Worm (Caenorhabditis elegans): Measurements from ENCODE around the gene Y65A5A.2.
A peak's percentile ranks its signal among the peaks of the same experiment; 100 is the strongest.
"Not testable (repeated sequence)": the region's sequence is repeated elsewhere in the genome, so short reads cannot be mapped to it uniquely, and the experiment has no call there.

Y65A5A.2 gene

ce11 chrIV:16415100-16415973 is 3.5 kb downstream of the Y65A5A.2 start:
- TF ChIP-seq pes-1 (GFP tag; IDR thresholded peaks at IDR 0.05) (peak; percentile 74), ceh-36 (tag; optimal IDR thresholded peaks at IDR 0.05) (no peak), tbx-37 (GFP tag; conservative IDR thresholded peaks at IDR 0.05) (peak; percentile 80), sea-1 (GFP tag; conservative IDR thresholded peaks at IDR 0.05) (0 out of 2 replicates have a peak, but pooled peaks have one; percentile 9), F13C5.2 (tag; optimal IDR thresholded peaks at IDR 0.05) (peak; percentile 5), ceh-13 (GFP tag; optimal IDR thresholded peaks at IDR 0.05) (no peak)

- no peak for TF ChIP-seq hmg-4 (GFP tag; optimal IDR thresholded peaks at IDR 0.05)
- TF ChIP-seq tbx-11 (GFP tag; IDR thresholded peaks at IDR 0.05) = no peak
- TF ChIP-seq B0310.2 (tag; optimal IDR thresholded peaks at IDR 0.05) = no peak
- TF ChIP-seq hmbx-1 (tag; optimal IDR thresholded peaks at IDR 0.05) = no peak
- no peak for TF ChIP-seq scrt-1 (GFP tag; IDR thresholded peaks at IDR 0.05)
- no peak for TF ChIP-seq hnd-1 (tag; optimal IDR thresholded peaks at IDR 0.05)
- TF ChIP-seq ets-7 (tag; optimal IDR thresholded peaks at IDR 0.05) = no peak
- no peak for TF ChIP-seq ama-1 (optimal IDR thresholded peaks at IDR 0.05)
- no peak for TF ChIP-seq pes-1 (GFP tag; IDR thresholded peaks at IDR 0.05)
- TF ChIP-seq aly-1 (tag; optimal IDR thresholded peaks at IDR 0.05) = no peak
Observed at ce11 chrIV:16421903-16422557, 10.2 kb downstream of the Y65A5A.2 start.

- not testable (repeated sequence) for TF ChIP-seq tra-4, ets-7, F13C5.2 (tag; optimal IDR thresholded peaks at IDR 0.05)
Observed at ce11 chrIV:16424337-16424736, 12.5 kb downstream of the Y65A5A.2 start, which contains the start of gene Y10G11A.1. Gene Y10G11A.1, plus strand, starts transcription at chrIV:16424637.

- TF ChIP-seq ama-1 (optimal IDR thresholded peaks at IDR 0.05) (no peak), flt-1 (GFP tag; IDR thresholded peaks at IDR 0.05) (no peak), B0310.2 (tag; optimal IDR thresholded peaks at IDR 0.05) (no peak), F13C5.2 (tag; optimal IDR thresholded peaks at IDR 0.05) (no peak), aly-1 (tag; optimal IDR thresholded peaks at IDR 0.05) (no peak)
Observed at ce11 chrIV:16431929-16432328, 20.1 kb downstream of the Y65A5A.2 start, which contains the start of gene dlc-3. Gene dlc-3, plus strand, starts transcription at chrIV:16432229.

DNA sequence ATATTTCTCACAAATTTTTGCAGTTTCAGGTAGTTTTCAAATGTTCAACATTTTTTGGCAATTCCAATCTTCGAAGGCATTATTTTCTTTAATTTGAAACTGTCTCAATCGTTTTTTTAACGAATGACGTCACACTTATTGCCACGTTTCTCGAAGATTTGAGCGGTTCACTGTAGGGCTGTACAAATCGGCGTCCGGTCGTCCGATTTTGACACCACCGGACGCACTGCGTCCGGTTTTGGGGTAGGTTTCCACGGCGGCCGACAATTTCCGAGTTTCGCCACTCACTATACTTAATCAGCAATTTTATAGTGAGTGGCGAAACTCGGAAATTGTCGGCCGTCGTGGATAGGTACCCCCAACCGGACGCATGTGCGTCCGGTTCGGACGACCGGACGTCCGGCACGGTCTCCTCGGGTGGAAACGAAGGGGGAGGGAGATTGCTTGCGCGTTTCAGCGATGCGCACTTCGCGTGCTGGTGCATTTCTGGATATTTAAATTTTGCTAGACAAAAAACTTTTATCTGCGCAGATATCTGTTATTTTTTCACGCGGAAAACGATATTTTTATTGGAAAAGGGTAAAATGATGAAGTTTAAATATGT is 28.7 kb downstream of the Y65A5A.2 start:
- TF ChIP-seq pes-1 (GFP tag; IDR thresholded peaks at IDR 0.05) = peak; percentile 49; the same call in 1 of the 2 replicates

DNA sequence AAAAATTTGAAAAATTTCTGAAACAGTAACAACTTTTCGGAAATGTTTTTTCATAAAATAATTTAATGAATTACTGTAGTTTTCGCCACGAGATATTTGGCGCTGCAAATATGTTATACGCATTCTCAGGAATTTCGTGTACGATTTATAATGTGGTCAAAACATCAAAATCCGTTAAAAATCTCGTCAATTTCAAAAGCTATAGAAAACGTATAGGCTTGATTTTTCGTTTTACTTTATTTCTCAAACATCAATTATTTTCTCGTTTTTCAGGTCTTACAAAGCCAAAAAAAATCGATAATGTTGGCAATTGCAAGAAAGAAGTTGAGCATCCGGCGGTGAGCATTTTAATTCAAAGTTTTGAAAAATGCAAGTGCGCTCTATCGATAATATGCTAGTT is 31.1 kb downstream of the Y65A5A.2 start, which contains the start of gene dlc-4:
Gene dlc-4, plus strand, starts transcription at position 301 of the 400 bp plus-strand sequence.
- no peak for TF ChIP-seq ama-1 (optimal IDR thresholded peaks at IDR 0.05)
- no peak for TF ChIP-seq tra-4 (tag; optimal IDR thresholded peaks at IDR 0.05)
- TF ChIP-seq ets-7 (tag; optimal IDR thresholded peaks at IDR 0.05) = no peak
- TF ChIP-seq ceh-13 (GFP tag; optimal IDR thresholded peaks at IDR 0.05) = no peak
- no peak for TF ChIP-seq sea-1 (GFP tag; conservative IDR thresholded peaks at IDR 0.05)
- no peak for TF ChIP-seq tbx-11 (GFP tag; IDR thresholded peaks at IDR 0.05)
- no peak for TF ChIP-seq pes-1 (GFP tag; IDR thresholded peaks at IDR 0.05)
- TF ChIP-seq aly-1 (tag; optimal IDR thresholded peaks at IDR 0.05) = no peak
- no peak for TF ChIP-seq ceh-36 (tag; optimal IDR thresholded peaks at IDR 0.05)

- TF ChIP-seq tbx-37 (GFP tag; conservative IDR thresholded peaks at IDR 0.05) (no peak), hmg-4 (GFP tag; optimal IDR thresholded peaks at IDR 0.05) (no peak), flt-1 (GFP tag; IDR thresholded peaks at IDR 0.05) (no peak), sea-1 (GFP tag; conservative IDR thresholded peaks at IDR 0.05) (no peak), B0310.2 (tag; optimal IDR thresholded peaks at IDR 0.05) (no peak)
Observed at ce11 chrIV:16446664-16447063, 34.8 kb downstream of the Y65A5A.2 start.

- TF ChIP-seq pes-1 (GFP tag; IDR thresholded peaks at IDR 0.05) (peak; percentile 91), tbx-37 (GFP tag; conservative IDR thresholded peaks at IDR 0.05) (0 out of 2 replicates have a peak, but pooled peaks have one; percentile 36), flt-1 (GFP tag; IDR thresholded peaks at IDR 0.05) (peak; percentile 90)
Observed at ce11 chrIV:16458368-16458767, 46.5 kb downstream of the Y65A5A.2 start.

DNA sequence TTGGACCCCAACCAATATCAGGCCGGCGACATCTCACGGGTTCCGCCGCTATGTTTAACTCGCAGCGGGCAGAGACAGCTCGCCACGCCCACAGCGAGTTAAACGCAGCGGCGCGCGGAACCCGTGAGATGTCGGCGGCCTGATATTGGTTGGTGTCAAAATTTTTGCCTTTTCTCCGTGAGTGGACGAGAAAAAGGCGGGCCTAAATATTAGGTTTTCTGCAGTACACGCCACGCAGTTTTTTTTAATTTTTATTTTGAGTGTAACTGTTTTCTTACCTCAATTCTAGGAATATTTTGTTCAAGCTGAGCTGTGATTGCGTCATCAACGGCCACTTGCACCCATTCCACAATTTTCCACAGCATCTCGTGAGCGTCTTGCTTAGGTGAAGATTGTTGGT is 52.1 kb downstream of the Y65A5A.2 start:
- TF ChIP-seq sea-1 (GFP tag; conservative IDR thresholded peaks at IDR 0.05) = 0 out of 2 replicates have a peak, but pooled peaks have one; percentile 15

All from whole organism, early embryonic.